Worm (Caenorhabditis elegans) whole organism, late embryonic: ENCODE results near the gene noca-2.
A peak's percentile ranks its signal among the peaks of the same experiment; 100 is the strongest.

Source experiments
- C08G9.2 ChIP-seq: sonication (generic microtip); optimal IDR thresholded peaks from 2 replicates; lab custom pipeline; 2016; ENCODE audit warnings: mild to moderate bottlenecking, missing genetic modification characterization, moderate library complexity, missing compliant biosample characterization
- K09A11.1 ChIP-seq: sonication (generic microtip); optimal IDR thresholded peaks from 2 replicates; lab custom pipeline; 2017; ENCODE audit warnings: antibody characterized with exemption, mild to moderate bottlenecking, missing genetic modification characterization, missing compliant biosample characterization; ENCODE audit not compliant: insufficient read depth
- T23F11.4 ChIP-seq: fragments of 200-800 bp; sonication (Bioruptor generic); optimal IDR thresholded peaks from 2 replicates; lab custom pipeline; 2018; ENCODE audit warnings: mild to moderate bottlenecking, missing genetic modification characterization, missing compliant biosample characterization
- Y22D7AL.16 ChIP-seq: sonication (generic microtip); optimal IDR thresholded peaks from 2 replicates; lab custom pipeline; 2016; ENCODE audit warnings: missing genetic modification characterization, missing compliant biosample characterization
- ama-1 ChIP-seq: fragments of 150-350 bp; optimal IDR thresholded peaks from 2 replicates; lab custom pipeline; 2014
- ceh-14 ChIP-seq: sonication (generic microtip); optimal IDR thresholded peaks from 2 replicates; lab custom pipeline; 2016; ENCODE audit warnings: missing genotype, missing genetic modification characterization, missing compliant biosample characterization
- ceh-18 ChIP-seq: sonication (generic microtip); optimal IDR thresholded peaks from 2 replicates; lab custom pipeline; 2016; ENCODE audit warnings: missing genetic modification characterization, missing compliant biosample characterization
- ceh-19 ChIP-seq: fragments of 200-800 bp; sonication (Bioruptor generic); optimal IDR thresholded peaks from 2 replicates; lab custom pipeline; 2018; ENCODE audit warnings: mild to moderate bottlenecking, missing genetic modification characterization, missing compliant biosample characterization
- ceh-2 ChIP-seq: sonication (generic microtip); optimal IDR thresholded peaks from 2 replicates; lab custom pipeline; 2016; ENCODE audit warnings: missing genotype, missing genetic modification characterization, missing compliant biosample characterization
- ceh-22 ChIP-seq: sonication (generic microtip); optimal IDR thresholded peaks from 2 replicates; lab custom pipeline; 2017; ENCODE audit warnings: missing biosample characterization, missing genetic modification characterization
- ceh-24 ChIP-seq: sonication (generic microtip); optimal IDR thresholded peaks from 2 replicates; lab custom pipeline; 2016; ENCODE audit warnings: mild to moderate bottlenecking, missing genetic modification characterization, missing compliant biosample characterization
- ceh-31 ChIP-seq: sonication (generic microtip); optimal IDR thresholded peaks from 2 replicates; lab custom pipeline; 2016; ENCODE audit warnings: missing genetic modification characterization, missing compliant biosample characterization
- ceh-9 ChIP-seq: sonication (generic microtip); optimal IDR thresholded peaks from 2 replicates; lab custom pipeline; 2016; ENCODE audit warnings: mild to moderate bottlenecking, missing genetic modification characterization, inconsistent platforms, missing compliant biosample characterization
- che-1 ChIP-seq: sonication (generic microtip); optimal IDR thresholded peaks from 2 replicates; lab custom pipeline; 2016; ENCODE audit warnings: mild to moderate bottlenecking, missing genetic modification characterization, missing compliant biosample characterization
- dve-1 ChIP-seq: sonication (generic microtip); optimal IDR thresholded peaks from 2 replicates; lab custom pipeline; 2017; ENCODE audit warnings: antibody characterized with exemption, mild to moderate bottlenecking, missing genetic modification characterization, missing compliant biosample characterization
- ets-4 ChIP-seq: sonication (generic microtip); optimal IDR thresholded peaks from 2 replicates; lab custom pipeline; 2016; ENCODE audit warnings: missing genetic modification characterization, missing compliant biosample characterization
- eyg-1 ChIP-seq: sonication (generic microtip); optimal IDR thresholded peaks from 2 replicates; lab custom pipeline; 2016; ENCODE audit warnings: missing genotype, missing genetic modification characterization, missing compliant biosample characterization
- fkh-10 ChIP-seq: fragments of 150-350 bp; optimal IDR thresholded peaks from 2 replicates; lab custom pipeline; 2014; ENCODE audit warnings: missing biosample characterization, missing genetic modification reagents, missing genetic modification characterization
- gmeb-2 ChIP-seq: sonication (generic microtip); optimal IDR thresholded peaks from 2 replicates; lab custom pipeline; 2016; ENCODE audit warnings: missing genetic modification characterization, inconsistent platforms, missing compliant biosample characterization
- hlh-13 ChIP-seq: fragments of 200-800 bp; sonication (Bioruptor generic); optimal IDR thresholded peaks from 2 replicates; lab custom pipeline; 2018; ENCODE audit warnings: mild to moderate bottlenecking, missing genetic modification characterization, missing compliant biosample characterization
- hlh-15 ChIP-seq: sonication (generic microtip); optimal IDR thresholded peaks from 2 replicates; lab custom pipeline; 2016; ENCODE audit warnings: missing genetic modification characterization, missing compliant biosample characterization
- hlh-6 ChIP-seq: sonication (generic microtip); optimal IDR thresholded peaks from 2 replicates; lab custom pipeline; 2016; ENCODE audit warnings: missing genotype, missing genetic modification characterization, missing compliant biosample characterization
- hlh-8 ChIP-seq: sonication (generic microtip); optimal IDR thresholded peaks from 2 replicates; lab custom pipeline; 2016; ENCODE audit warnings: missing genotype, missing genetic modification characterization, missing compliant biosample characterization
- nfya-1 ChIP-seq: sonication (generic microtip); optimal IDR thresholded peaks from 2 replicates; lab custom pipeline; 2017; ENCODE audit warnings: missing genetic modification characterization, mild to moderate bottlenecking, missing compliant biosample characterization, antibody characterized with exemption, moderate library complexity
- nhr-232 ChIP-seq: sonication (generic microtip); optimal IDR thresholded peaks from 2 replicates; lab custom pipeline; 2016; ENCODE audit warnings: missing genetic modification characterization, missing compliant biosample characterization
- npax-4 ChIP-seq: sonication (generic microtip); optimal IDR thresholded peaks from 2 replicates; lab custom pipeline; 2016; ENCODE audit warnings: missing genetic modification characterization, missing compliant biosample characterization
- odd-2 ChIP-seq: sonication (generic microtip); optimal IDR thresholded peaks from 2 replicates; lab custom pipeline; 2017; ENCODE audit warnings: antibody characterized with exemption, mild to moderate bottlenecking, missing genetic modification characterization, missing compliant biosample characterization
- pag-3 ChIP-seq: sonication (generic microtip); optimal IDR thresholded peaks from 2 replicates; lab custom pipeline; 2016; ENCODE audit warnings: missing compliant biosample characterization, missing genetic modification characterization, borderline replicate concordance
- pat-9 ChIP-seq: fragments of 200-800 bp; sonication (Bioruptor generic); optimal IDR thresholded peaks from 2 replicates; lab custom pipeline; 2018; ENCODE audit warnings: mild to moderate bottlenecking, missing genetic modification characterization, moderate library complexity, missing compliant biosample characterization
- pax-1 ChIP-seq: fragments of 150-350 bp; optimal IDR thresholded peaks from 2 replicates; lab custom pipeline; 2014; ENCODE audit warnings: missing biosample characterization, missing genetic modification characterization
- pha-2 ChIP-seq: sonication (generic microtip); optimal IDR thresholded peaks from 2 replicates; lab custom pipeline; 2017; ENCODE audit warnings: mild to moderate bottlenecking, missing genetic modification characterization, missing compliant biosample characterization
- pros-1 ChIP-seq: fragments of 150-350 bp; optimal IDR thresholded peaks from 2 replicates; lab custom pipeline; 2014; ENCODE audit warnings: missing biosample characterization, missing genetic modification reagents, missing genetic modification characterization
- sdc-2 ChIP-seq: sonication (generic microtip); optimal IDR thresholded peaks from 2 replicates; lab custom pipeline; 2016; ENCODE audit warnings: missing genotype, missing genetic modification characterization, missing compliant biosample characterization
- sox-2 ChIP-seq: fragments of 200-800 bp; sonication (Bioruptor generic); IDR thresholded peaks from 2 replicates; pipeline ENCODE4 v1.3.6; 2022; ENCODE audit warnings: missing genetic modification reagents, missing genetic modification characterization, missing compliant biosample characterization
- sox-4 ChIP-seq: sonication (generic microtip); optimal IDR thresholded peaks from 2 replicates; lab custom pipeline; 2017; ENCODE audit warnings: mild to moderate bottlenecking, missing genetic modification characterization, inconsistent platforms, missing compliant biosample characterization
- tbx-2 ChIP-seq: sonication (generic microtip); optimal IDR thresholded peaks from 2 replicates; lab custom pipeline; 2016; ENCODE audit warnings: missing genetic modification characterization, missing compliant biosample characterization
- tbx-7 ChIP-seq: sonication (generic microtip); optimal IDR thresholded peaks from 2 replicates; lab custom pipeline; 2016; ENCODE audit warnings: missing genotype, missing genetic modification characterization, missing compliant biosample characterization
- unc-3 ChIP-seq, 2 experiments: fragments of 200-800 bp in 1 of 2; sonication (Bioruptor generic) in 1 of 2; sonication (generic microtip) in 1 of 2; conservative IDR thresholded peaks in 1 of 2; optimal IDR thresholded peaks in 1 of 2; 2 replicates each; pipeline versions ENCODE4 v1.3.6 to Lab custom; 2016 to 2022; ENCODE audit warnings: missing compliant biosample characterization in 2 of 2, missing genetic modification characterization in 2 of 2, missing genetic modification reagents in 1 of 2
- unc-55 ChIP-seq: sonication (generic microtip); optimal IDR thresholded peaks from 2 replicates; lab custom pipeline; 2017; ENCODE audit warnings: missing biosample characterization, missing genetic modification reagents, missing genetic modification characterization
- unc-86 ChIP-seq: sonication (generic microtip); optimal IDR thresholded peaks from 2 replicates; lab custom pipeline; 2016; ENCODE audit warnings: missing genetic modification characterization, missing compliant biosample characterization
- zip-5 ChIP-seq: sonication (generic microtip); optimal IDR thresholded peaks from 2 replicates; lab custom pipeline; 2016; ENCODE audit warnings: missing genetic modification characterization, missing compliant biosample characterization

Gene noca-2

ce11 chrX:11690014-11690591, 23.2 kb downstream of the noca-2 start, which contains the start of the genes C44C10.10 and C44C10.5:
TSS of gene C44C10.10 (plus strand) at chrX:11690314.
TSS of gene C44C10.5 (plus strand) at chrX:11690541.
- TF ChIP-seq pat-9 (tag; lab: Kevin White, UChicago) (no peak), Y22D7AL.16 (tag; lab: Kevin White, UChicago) (no peak), ceh-19 (no peak), K09A11.1 (no peak), pag-3 (tag; lab: Kevin White, UChicago) (no peak), pha-2 (no peak), unc-55 (GFP tag; lab: Kevin White, UChicago) (no peak), T23F11.4 (GFP tag; lab: Kevin White, UChicago) (no peak), unc-3 (GFP tag; conservative IDR thresholded peaks at IDR 0.05; lab: Robert Waterston, UW) (no peak), unc-3 (tag; optimal IDR thresholded peaks at IDR 0.05; lab: Kevin White, UChicago) (no peak), odd-2 (tag; lab: Kevin White, UChicago) (no peak), npax-4 (tag; lab: Kevin White, UChicago) (no peak), hlh-6 (tag; lab: Kevin White, UChicago) (no peak), hlh-15 (no peak), ceh-14 (tag; lab: Kevin White, UChicago) (no peak), ama-1 (lab: Kevin White, UChicago) (no peak), zip-5 (tag; lab: Kevin White, UChicago) (no peak), che-1 (tag; lab: Kevin White, UChicago) (no peak), ets-4 (tag; lab: Kevin White, UChicago) (no peak), ceh-24 (tag; lab: Kevin White, UChicago) (no peak)

- TF ChIP-seq ceh-22 (tag; lab: Kevin White, UChicago) (no peak), ceh-19 (no peak), sox-2 (GFP tag; lab: Robert Waterston, UW) (no peak), sdc-2 (tag; lab: Kevin White, UChicago) (peak; percentile 3), fkh-10 (GFP tag; lab: Kevin White, UChicago) (no peak), hlh-15 (no peak), gmeb-2 (no peak), ets-4 (tag; lab: Kevin White, UChicago) (peak; percentile 42), ceh-31 (tag; lab: Kevin White, UChicago) (peak; percentile 74), pat-9 (tag; lab: Kevin White, UChicago) (no peak), pax-1 (tag; lab: Kevin White, UChicago) (no peak), tbx-2 (tag; lab: Kevin White, UChicago) (peak; percentile 57), C08G9.2 (peak; percentile 42), eyg-1 (no peak), ceh-2 (tag; lab: Kevin White, UChicago) (peak; percentile 56), nhr-232 (tag; lab: Kevin White, UChicago) (no peak), K09A11.1 (no peak), zip-5 (tag; lab: Kevin White, UChicago) (no peak), odd-2 (tag; lab: Kevin White, UChicago) (no peak), ceh-18 (tag; lab: Kevin White, UChicago) (no peak), nfya-1 (peak; percentile 41), dve-1 (tag; lab: Kevin White, UChicago) (no peak), sox-4 (tag; lab: Kevin White, UChicago) (no peak), npax-4 (tag; lab: Kevin White, UChicago) (no peak), pha-2 (no peak)
Measured at ce11 chrX:11693092-11693491, 26.2 kb downstream of the noca-2 start, which contains the start of gene smcl-1. TSS of gene smcl-1 (plus strand) at chrX:11693464.

ce11 chrX:11696696-11697095, 29.8 kb downstream of the noca-2 start, which contains the start of gene C44C10.12:
TSS of gene C44C10.12 (plus strand) at chrX:11696996.
- TF ChIP-seq pag-3 (tag; lab: Kevin White, UChicago) (no peak), tbx-7 (tag; lab: Kevin White, UChicago) (no peak), odd-2 (tag; lab: Kevin White, UChicago) (no peak), ceh-18 (tag; lab: Kevin White, UChicago) (no peak), unc-3 (GFP tag; conservative IDR thresholded peaks at IDR 0.05; lab: Robert Waterston, UW) (no peak), unc-3 (tag; optimal IDR thresholded peaks at IDR 0.05; lab: Kevin White, UChicago) (no peak), hlh-13 (GFP tag; lab: Kevin White, UChicago) (no peak), eyg-1 (no peak), ceh-9 (no peak), hlh-8 (tag; lab: Kevin White, UChicago) (no peak), unc-86 (tag; lab: Kevin White, UChicago) (no peak), dve-1 (tag; lab: Kevin White, UChicago) (no peak), pros-1 (tag; lab: Kevin White, UChicago) (no peak)
